Worm (Caenorhabditis elegans) whole organism, late embryonic: Measurements from ENCODE around the gene C26E1.2.

Experiments
- F13H6.1 ChIP-seq: sonication (generic microtip); optimal IDR thresholded peaks from 2 replicates; lab custom pipeline; 2016; ENCODE audit warnings: missing genetic modification characterization, missing compliant biosample characterization
- K09A11.1 ChIP-seq: sonication (generic microtip); optimal IDR thresholded peaks from 2 replicates; lab custom pipeline; 2017; ENCODE audit warnings: antibody characterized with exemption, mild to moderate bottlenecking, missing genetic modification characterization, missing compliant biosample characterization; ENCODE audit not compliant: insufficient read depth
- ama-1 ChIP-seq: fragments of 150-350 bp; optimal IDR thresholded peaks from 2 replicates; lab custom pipeline; 2014
- ceh-14 ChIP-seq: sonication (generic microtip); optimal IDR thresholded peaks from 2 replicates; lab custom pipeline; 2016; ENCODE audit warnings: missing genotype, missing genetic modification characterization, missing compliant biosample characterization
- ceh-18 ChIP-seq: sonication (generic microtip); optimal IDR thresholded peaks from 2 replicates; lab custom pipeline; 2016; ENCODE audit warnings: missing genetic modification characterization, missing compliant biosample characterization
- ceh-30 ChIP-seq: fragments of 150-350 bp; optimal IDR thresholded peaks from 2 replicates; lab custom pipeline; 2014; ENCODE audit warnings: missing biosample characterization, missing genetic modification characterization
- ceh-6 ChIP-seq: fragments of 200-800 bp; sonication (Bioruptor generic); optimal IDR thresholded peaks from 2 replicates; lab custom pipeline; 2018; ENCODE audit warnings: mild to moderate bottlenecking, missing genetic modification characterization, missing compliant biosample characterization
- ceh-9 ChIP-seq: sonication (generic microtip); optimal IDR thresholded peaks from 2 replicates; lab custom pipeline; 2016; ENCODE audit warnings: mild to moderate bottlenecking, missing genetic modification characterization, inconsistent platforms, missing compliant biosample characterization
- dmd-4 ChIP-seq: sonication (generic microtip); optimal IDR thresholded peaks from 2 replicates; lab custom pipeline; 2016; ENCODE audit warnings: borderline replicate concordance, missing genetic modification characterization, missing compliant biosample characterization
- fkh-10 ChIP-seq: fragments of 150-350 bp; optimal IDR thresholded peaks from 2 replicates; lab custom pipeline; 2014; ENCODE audit warnings: missing biosample characterization, missing genetic modification reagents, missing genetic modification characterization
- gmeb-2 ChIP-seq: sonication (generic microtip); optimal IDR thresholded peaks from 2 replicates; lab custom pipeline; 2016; ENCODE audit warnings: missing genetic modification characterization, inconsistent platforms, missing compliant biosample characterization
- hlh-6 ChIP-seq: sonication (generic microtip); optimal IDR thresholded peaks from 2 replicates; lab custom pipeline; 2016; ENCODE audit warnings: missing genotype, missing genetic modification characterization, missing compliant biosample characterization
- madf-2 ChIP-seq: sonication (generic microtip); optimal IDR thresholded peaks from 2 replicates; lab custom pipeline; 2017; ENCODE audit warnings: missing genetic modification characterization, missing compliant biosample characterization
- nfya-1 ChIP-seq: sonication (generic microtip); optimal IDR thresholded peaks from 2 replicates; lab custom pipeline; 2017; ENCODE audit warnings: missing genetic modification characterization, mild to moderate bottlenecking, missing compliant biosample characterization, antibody characterized with exemption, moderate library complexity
- nhr-232 ChIP-seq: sonication (generic microtip); optimal IDR thresholded peaks from 2 replicates; lab custom pipeline; 2016; ENCODE audit warnings: missing genetic modification characterization, missing compliant biosample characterization
- pat-9 ChIP-seq: fragments of 200-800 bp; sonication (Bioruptor generic); optimal IDR thresholded peaks from 2 replicates; lab custom pipeline; 2018; ENCODE audit warnings: mild to moderate bottlenecking, missing genetic modification characterization, moderate library complexity, missing compliant biosample characterization
- rnt-1 ChIP-seq: sonication (generic microtip); optimal IDR thresholded peaks from 2 replicates; lab custom pipeline; 2016; ENCODE audit warnings: missing genetic modification characterization, missing compliant biosample characterization
- sdc-2 ChIP-seq: sonication (generic microtip); optimal IDR thresholded peaks from 2 replicates; lab custom pipeline; 2016; ENCODE audit warnings: missing genotype, missing genetic modification characterization, missing compliant biosample characterization
- sox-2 ChIP-seq: fragments of 200-800 bp; sonication (Bioruptor generic); IDR thresholded peaks from 2 replicates; pipeline ENCODE4 v1.3.6; 2022; ENCODE audit warnings: missing genetic modification reagents, missing genetic modification characterization, missing compliant biosample characterization
- tbx-2 ChIP-seq: sonication (generic microtip); optimal IDR thresholded peaks from 2 replicates; lab custom pipeline; 2016; ENCODE audit warnings: missing genetic modification characterization, missing compliant biosample characterization
- tbx-7 ChIP-seq: sonication (generic microtip); optimal IDR thresholded peaks from 2 replicates; lab custom pipeline; 2016; ENCODE audit warnings: missing genotype, missing genetic modification characterization, missing compliant biosample characterization
- ttx-3 ChIP-seq: sonication (generic microtip); optimal IDR thresholded peaks from 2 replicates; lab custom pipeline; 2016; ENCODE audit warnings: missing genetic modification reagents, missing genetic modification characterization, missing compliant biosample characterization
- unc-55 ChIP-seq: sonication (generic microtip); optimal IDR thresholded peaks from 2 replicates; lab custom pipeline; 2017; ENCODE audit warnings: missing biosample characterization, missing genetic modification reagents, missing genetic modification characterization
- zip-5 ChIP-seq: sonication (generic microtip); optimal IDR thresholded peaks from 2 replicates; lab custom pipeline; 2016; ENCODE audit warnings: missing genetic modification characterization, missing compliant biosample characterization
- ztf-16 ChIP-seq: sonication (generic microtip); optimal IDR thresholded peaks from 2 replicates; lab custom pipeline; 2017; ENCODE audit warnings: missing genetic modification characterization, missing compliant biosample characterization

The C26E1.2 gene

DNA sequence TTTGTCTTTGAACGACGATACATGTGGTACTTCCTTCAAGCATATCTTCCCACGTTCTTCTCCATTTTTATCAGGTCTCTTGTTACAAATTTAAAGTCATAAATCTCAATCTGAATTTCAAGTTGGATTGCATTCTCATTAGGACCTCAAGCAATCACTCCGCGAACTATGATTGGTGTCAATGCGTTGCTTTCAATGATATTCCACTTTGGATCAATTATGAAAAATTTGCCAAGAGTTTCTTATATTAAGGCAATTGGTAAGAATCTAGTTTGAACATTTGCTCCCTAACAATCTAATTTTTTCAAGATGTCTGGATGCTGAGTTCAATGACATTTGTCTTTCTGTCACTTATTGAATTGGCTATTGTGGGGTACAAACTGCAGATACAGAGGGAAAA, 37.3 kb downstream of the C26E1.2 start (continued):
- TF ChIP-seq ceh-18 (tag; lab: Kevin White, UChicago) (no peak), hlh-6 (tag; lab: Kevin White, UChicago) (no peak), pat-9 (tag; lab: Kevin White, UChicago) (no peak), zip-5 (tag; lab: Kevin White, UChicago) (no peak)

DNA sequence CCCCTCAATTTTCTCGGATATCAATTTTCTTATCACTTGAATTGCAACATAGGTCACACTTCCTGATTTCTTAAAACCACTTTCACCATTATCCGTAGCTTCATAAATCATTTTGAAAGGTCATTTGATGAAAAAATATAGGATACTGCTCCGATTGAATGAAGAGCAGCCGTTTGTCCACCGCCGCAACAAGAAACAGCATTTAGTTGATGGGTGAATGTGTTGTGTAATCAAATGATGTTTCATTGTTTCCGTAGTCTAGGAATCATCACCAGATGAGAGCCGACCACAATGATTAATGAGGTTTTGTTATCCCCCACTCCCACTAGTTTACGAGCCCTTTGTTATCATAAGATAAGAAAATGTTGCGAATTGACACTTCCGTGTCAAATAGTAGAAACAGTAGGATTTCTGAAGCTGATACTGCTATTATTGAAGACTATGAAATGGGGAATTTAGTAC, 41.0 kb downstream of the C26E1.2 start, which contains the start of gene twk-43:
twk-43 (plus strand) TSS at position 412 of the 462 bp plus-strand sequence.
- TF ChIP-seq rnt-1 (tag; lab: Kevin White, UChicago) (peak; percentile 64), ceh-18 (tag; lab: Kevin White, UChicago) (peak; percentile 32), ama-1 (lab: Kevin White, UChicago) (no peak), unc-55 (GFP tag; lab: Kevin White, UChicago) (peak; percentile 43), K09A11.1 (tag; lab: Kevin White, UChicago) (no peak), tbx-7 (no peak)

DNA sequence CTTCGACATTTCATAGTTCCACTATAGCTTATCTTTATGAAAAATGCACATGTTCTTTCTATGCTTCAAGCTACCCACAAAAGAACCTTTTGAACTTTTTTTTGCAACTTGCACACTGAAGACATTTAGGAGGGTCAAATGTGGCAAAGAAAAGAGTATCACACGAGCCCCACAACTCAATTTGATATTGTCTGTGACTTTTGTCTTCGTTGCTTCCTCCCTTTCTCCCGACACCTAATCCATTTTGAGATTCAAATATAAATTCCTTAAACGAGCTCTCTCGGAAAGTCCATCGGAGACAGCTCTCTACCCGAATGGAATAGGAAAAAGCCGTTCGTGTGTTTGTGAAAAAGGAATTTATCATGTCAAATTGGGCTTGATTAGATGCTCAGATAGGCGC, 45.4 kb downstream of the C26E1.2 start:
- no peak for TF ChIP-seq nfya-1 (tag; lab: Kevin White, UChicago)
- TF ChIP-seq ama-1 (lab: Kevin White, UChicago), result no peak
- TF ChIP-seq hlh-6 (tag; lab: Kevin White, UChicago), result no peak
- TF ChIP-seq fkh-10, result no peak
- TF ChIP-seq sdc-2, result no peak
- no peak for TF ChIP-seq ceh-9 (tag; lab: Kevin White, UChicago)

DNA sequence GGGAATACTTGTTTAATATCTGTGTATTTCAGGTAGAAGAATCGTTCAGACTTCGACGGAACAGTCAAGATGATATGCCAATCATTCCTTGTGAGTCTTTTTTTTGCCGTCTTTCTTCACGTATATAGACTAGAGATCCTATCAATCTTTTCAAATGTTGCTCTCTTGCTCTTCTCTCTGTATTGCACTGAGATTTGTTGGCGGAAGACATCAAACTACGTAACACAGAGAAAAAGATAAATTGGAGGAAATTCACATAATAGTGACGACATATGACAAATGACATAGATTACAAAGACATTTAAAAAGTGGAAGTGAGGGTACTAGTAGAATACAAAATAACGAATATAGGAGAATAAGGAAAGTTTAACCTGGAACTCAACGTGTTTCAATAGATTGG, 46.8 kb downstream of the C26E1.2 start:
- TF ChIP-seq madf-2 (tag; lab: Kevin White, UChicago) (no peak), ztf-16 (tag; lab: Kevin White, UChicago) (no peak), unc-55 (GFP tag; lab: Kevin White, UChicago) (peak; percentile 31)

DNA sequence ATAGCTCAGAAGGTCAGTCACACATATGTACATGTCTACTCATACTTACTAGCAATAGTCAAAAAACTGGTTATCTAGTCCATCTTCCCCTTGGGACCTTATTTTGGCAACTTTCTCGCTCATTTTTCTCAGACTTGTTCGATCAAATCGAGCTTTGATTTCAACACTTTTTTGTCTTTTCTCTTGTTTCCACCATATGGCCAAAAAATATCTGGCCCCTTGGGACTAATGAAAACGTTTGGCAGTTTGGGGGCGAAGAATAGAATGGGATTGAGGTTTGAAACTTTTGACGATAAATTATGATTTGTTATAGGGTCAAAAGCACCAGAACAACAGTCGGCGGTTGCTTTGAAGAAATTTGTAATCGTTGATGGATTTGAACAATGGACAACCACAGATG, 47.5 kb downstream of the C26E1.2 start:
- TF ChIP-seq madf-2 (tag; lab: Kevin White, UChicago) (no peak), nhr-232 (tag; lab: Kevin White, UChicago) (no peak), F13H6.1 (tag; lab: Kevin White, UChicago) (no peak), gmeb-2 (tag; lab: Kevin White, UChicago) (no peak), ttx-3 (tag; lab: Kevin White, UChicago) (no peak), K09A11.1 (tag; lab: Kevin White, UChicago) (no peak), dmd-4 (tag; lab: Kevin White, UChicago) (no peak), sox-2 (GFP tag; lab: Robert Waterston, UW) (no peak), tbx-2 (tag; lab: Kevin White, UChicago) (no peak), ceh-6 (no peak), ceh-30 (tag; lab: Kevin White, UChicago) (no peak)

DNA sequence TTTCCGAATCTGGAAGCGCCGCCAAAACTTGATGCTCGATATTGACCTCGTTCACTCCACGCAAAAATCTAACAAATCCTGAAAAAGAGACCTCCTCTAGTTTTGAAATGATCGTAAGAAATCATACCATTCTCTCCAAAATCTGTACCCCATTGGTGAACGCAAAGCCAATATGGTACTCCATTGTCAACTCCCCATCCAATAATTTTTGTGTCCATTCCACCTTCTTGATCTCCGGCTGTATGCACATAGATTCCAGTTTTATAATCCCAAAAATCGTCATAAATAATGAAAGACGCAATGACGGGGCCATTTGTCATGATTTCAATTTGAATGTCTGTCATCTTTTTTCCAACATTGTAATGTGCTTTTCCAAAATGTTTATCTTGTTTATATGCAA, 51.3 kb downstream of the C26E1.2 start:
- TF ChIP-seq ceh-14 (tag; lab: Kevin White, UChicago), result no peak
